Worm (Caenorhabditis elegans) whole organism, L1 larva: ENCODE measurements around the gene tir-1.

Source experiments
- C04F5.9 ChIP-seq: sonication (generic microtip); optimal IDR thresholded peaks from 2 replicates; lab custom pipeline; 2016; ENCODE audit warnings: missing genetic modification characterization, missing compliant biosample characterization
- C16A3.4 ChIP-seq: fragments of 150-350 bp; optimal IDR thresholded peaks from 2 replicates; lab custom pipeline; 2014; ENCODE audit warnings: missing biosample characterization, missing genetic modification characterization
- C34B4.2 ChIP-seq: sonication (generic microtip); optimal IDR thresholded peaks from 2 replicates; lab custom pipeline; 2017; ENCODE audit warnings: mild to moderate bottlenecking, missing genetic modification characterization, missing compliant biosample characterization
- F16B12.6 ChIP-seq: fragments of 150-350 bp; optimal IDR thresholded peaks from 2 replicates; lab custom pipeline; 2014; ENCODE audit warnings: missing biosample characterization, missing genetic modification characterization
- Y116A8C.19 ChIP-seq: sonication (generic microtip); optimal IDR thresholded peaks from 2 replicates; lab custom pipeline; 2016; ENCODE audit warnings: missing compliant biosample characterization, missing genetic modification characterization, borderline replicate concordance
- aha-1 ChIP-seq: fragments of 150-350 bp; optimal IDR thresholded peaks from 2 replicates; lab custom pipeline; 2014; ENCODE audit warnings: missing biosample characterization, missing genetic modification characterization
- alr-1 ChIP-seq: fragments of 200-800 bp; sonication (Bioruptor generic); optimal IDR thresholded peaks from 2 replicates; lab custom pipeline; 2018; ENCODE audit warnings: borderline replicate concordance, mild to moderate bottlenecking, missing genetic modification characterization, missing compliant biosample characterization
- aly-2 ChIP-seq: fragments of 150-350 bp; optimal IDR thresholded peaks from 2 replicates; lab custom pipeline; 2014; ENCODE audit warnings: missing biosample characterization, missing genetic modification characterization
- ceh-82 ChIP-seq, 3 experiments: fragments of 150-350 bp in 1 of 3; sonication (generic microtip) in 2 of 3; optimal IDR thresholded peaks; 2 replicates each; lab custom pipeline; 2014 to 2017; ENCODE audit warnings: missing biosample characterization in 3 of 3, missing genetic modification characterization in 3 of 3
- ceh-90 ChIP-seq: sonication (generic microtip); optimal IDR thresholded peaks from 2 replicates; lab custom pipeline; 2016; ENCODE audit warnings: missing genetic modification characterization, missing compliant biosample characterization
- ces-1 ChIP-seq: fragments of 150-350 bp; optimal IDR thresholded peaks from 2 replicates; lab custom pipeline; 2014; ENCODE audit warnings: missing biosample characterization, missing genetic modification reagents, missing genetic modification characterization
- dpl-1 ChIP-seq, 3 experiments: fragments of 150-350 bp in 2 of 3; sonication (generic microtip) in 1 of 3; optimal IDR thresholded peaks; 2 replicates each; lab custom pipeline; 2014 to 2017; ENCODE audit warnings: missing biosample characterization in 3 of 3, missing genetic modification characterization in 3 of 3, missing genetic modification reagents in 3 of 3
- dsc-1 ChIP-seq: sonication (generic microtip); optimal IDR thresholded peaks from 2 replicates; lab custom pipeline; 2016; ENCODE audit warnings: mild to moderate bottlenecking, missing genetic modification characterization, missing compliant biosample characterization
- egl-13 ChIP-seq: sonication (generic microtip); optimal IDR thresholded peaks from 2 replicates; lab custom pipeline; 2016; ENCODE audit warnings: missing genotype, missing genetic modification reagents, missing genetic modification characterization, missing compliant biosample characterization
- egl-27 ChIP-seq, 2 experiments: fragments of 150-350 bp in 1 of 2; sonication (generic microtip); optimal IDR thresholded peaks; 3 replicates each; lab custom pipeline; 2017 to 2018; ENCODE audit warnings: missing biosample characterization in 2 of 2, missing genetic modification characterization in 2 of 2, missing genetic modification reagents in 2 of 2
- elt-2 ChIP-seq: sonication (generic microtip); optimal IDR thresholded peaks from 2 replicates; lab custom pipeline; 2016; ENCODE audit warnings: missing genetic modification characterization, mild to moderate bottlenecking, inconsistent platforms, missing compliant biosample characterization, missing genetic modification reagents
- fkh-10 ChIP-seq: sonication (generic microtip); optimal IDR thresholded peaks from 2 replicates; lab custom pipeline; 2017; ENCODE audit warnings: missing biosample characterization, missing genetic modification reagents, missing genetic modification characterization
- fkh-8 ChIP-seq: sonication (generic microtip); optimal IDR thresholded peaks from 2 replicates; lab custom pipeline; 2016; ENCODE audit warnings: mild to moderate bottlenecking, missing genetic modification characterization, missing compliant biosample characterization
- grh-1 ChIP-seq: fragments of 200-800 bp; sonication (Bioruptor generic); IDR thresholded peaks from 2 replicates; pipeline ENCODE4 v1.3.6; 2022; ENCODE audit warnings: missing genetic modification reagents, missing genetic modification characterization, missing compliant biosample characterization
- hlh-4 ChIP-seq: sonication (generic microtip); optimal IDR thresholded peaks from 2 replicates; lab custom pipeline; 2016; ENCODE audit warnings: mild to moderate bottlenecking, missing genetic modification characterization, missing compliant biosample characterization
- irx-1 ChIP-seq: sonication (generic microtip); optimal IDR thresholded peaks from 2 replicates; lab custom pipeline; 2016; ENCODE audit warnings: missing genetic modification characterization, missing compliant biosample characterization
- isw-1 ChIP-seq: fragments of 200-800 bp; sonication (Bioruptor generic); IDR thresholded peaks from 2 replicates; pipeline ENCODE4 v1.3.6; 2022; ENCODE audit warnings: missing genetic modification characterization, missing compliant biosample characterization
- jun-1 ChIP-seq: fragments of 150-350 bp; optimal IDR thresholded peaks from 2 replicates; lab custom pipeline; 2014; ENCODE audit warnings: missing biosample characterization, missing genetic modification reagents, missing genetic modification characterization
- lin-14 ChIP-seq: fragments of 200-800 bp; sonication (Bioruptor generic); optimal IDR thresholded peaks from 2 replicates; lab custom pipeline; 2018; ENCODE audit warnings: mild to moderate bottlenecking, missing genetic modification characterization, moderate library complexity, missing compliant biosample characterization
- lin-35 ChIP-seq, 2 experiments: fragments of 150-350 bp; optimal IDR thresholded peaks; 2 replicates each; lab custom pipeline; 2014; ENCODE audit warnings: missing biosample characterization in 2 of 2, missing genetic modification characterization in 2 of 2, missing genetic modification reagents in 2 of 2
- lin-39 ChIP-seq: fragments of 150-350 bp; optimal IDR thresholded peaks from 2 replicates; lab custom pipeline; 2014; ENCODE audit warnings: missing biosample characterization, missing genetic modification reagents, missing genetic modification characterization
- lsy-2 ChIP-seq, 2 experiments: fragments of 150-350 bp; optimal IDR thresholded peaks; 2 replicates each; lab custom pipeline; 2014; ENCODE audit warnings: missing biosample characterization in 2 of 2, missing genetic modification characterization in 2 of 2
- mab-9 ChIP-seq: fragments of 200-800 bp; sonication (Bioruptor generic); IDR thresholded peaks from 2 replicates; pipeline ENCODE4 v1.3.6; 2022; ENCODE audit warnings: missing genetic modification reagents, missing genetic modification characterization, missing compliant biosample characterization
- mef-2 ChIP-seq: fragments of 150-350 bp; optimal IDR thresholded peaks from 2 replicates; lab custom pipeline; 2014; ENCODE audit warnings: missing biosample characterization, missing genetic modification characterization
- mep-1 ChIP-seq: fragments of 150-350 bp; optimal IDR thresholded peaks from 2 replicates; lab custom pipeline; 2014; ENCODE audit warnings: missing biosample characterization, missing genetic modification characterization
- nhr-11 ChIP-seq: fragments of 150-350 bp; optimal IDR thresholded peaks from 2 replicates; lab custom pipeline; 2014; ENCODE audit warnings: missing biosample characterization, missing genetic modification characterization
- nhr-12 ChIP-seq: sonication (generic microtip); optimal IDR thresholded peaks from 2 replicates; lab custom pipeline; 2017; ENCODE audit warnings: missing biosample characterization, missing genetic modification characterization
- nhr-28 ChIP-seq: fragments of 150-350 bp; optimal IDR thresholded peaks from 2 replicates; lab custom pipeline; 2014; ENCODE audit warnings: missing biosample characterization, missing genetic modification characterization
- nhr-47 ChIP-seq: sonication (generic microtip); optimal IDR thresholded peaks from 2 replicates; lab custom pipeline; 2016; ENCODE audit warnings: mild to moderate bottlenecking, missing genetic modification characterization, moderate library complexity, missing compliant biosample characterization
- nhr-84 ChIP-seq: sonication (generic microtip); optimal IDR thresholded peaks from 2 replicates; lab custom pipeline; 2017; ENCODE audit warnings: missing biosample characterization, missing genetic modification characterization
- nhr-85 ChIP-seq: sonication (generic microtip); peaks from one replicate; lab custom pipeline; 2016; ENCODE audit warnings: missing genetic modification characterization, inconsistent platforms, missing compliant biosample characterization
- nhr-90 ChIP-seq: sonication (generic microtip); optimal IDR thresholded peaks from 2 replicates; lab custom pipeline; 2016; ENCODE audit warnings: mild to moderate bottlenecking, missing genetic modification characterization, missing compliant biosample characterization; ENCODE audit not compliant: poor library complexity
- pag-3 ChIP-seq: sonication (generic microtip); optimal IDR thresholded peaks from 2 replicates; lab custom pipeline; 2017; ENCODE audit warnings: missing genetic modification characterization, mild to moderate bottlenecking, missing compliant biosample characterization, antibody characterized with exemption, borderline replicate concordance; ENCODE audit not compliant: insufficient read depth
- pax-3 ChIP-seq: fragments of 200-800 bp; sonication (Bioruptor generic); optimal IDR thresholded peaks from 2 replicates; lab custom pipeline; 2018; ENCODE audit warnings: mild to moderate bottlenecking, missing genetic modification characterization, moderate library complexity, missing compliant biosample characterization
- pqm-1 ChIP-seq: sonication (generic microtip); optimal IDR thresholded peaks from 3 replicates; lab custom pipeline; 2017; ENCODE audit warnings: missing biosample characterization, missing genetic modification characterization
- rnt-1 ChIP-seq: sonication (generic microtip); optimal IDR thresholded peaks from 2 replicates; lab custom pipeline; 2016; ENCODE audit warnings: mild to moderate bottlenecking, missing genetic modification characterization, moderate library complexity, missing compliant biosample characterization
- sox-4 ChIP-seq: sonication (generic microtip); optimal IDR thresholded peaks from 2 replicates; lab custom pipeline; 2016; ENCODE audit warnings: missing genetic modification characterization, missing compliant biosample characterization
- sptf-1 ChIP-seq: fragments of 150-350 bp; optimal IDR thresholded peaks from 2 replicates; lab custom pipeline; 2014; ENCODE audit warnings: missing biosample characterization, missing genetic modification characterization
- sup-37 ChIP-seq: fragments of 200-800 bp; sonication (Bioruptor generic); optimal IDR thresholded peaks from 2 replicates; lab custom pipeline; 2018; ENCODE audit warnings: mild to moderate bottlenecking, missing genetic modification characterization, missing compliant biosample characterization
- tbx-2 ChIP-seq: sonication (generic microtip); optimal IDR thresholded peaks from 2 replicates; lab custom pipeline; 2016; ENCODE audit warnings: missing genetic modification characterization, missing compliant biosample characterization
- tlp-1 ChIP-seq: fragments of 150-350 bp; optimal IDR thresholded peaks from 2 replicates; lab custom pipeline; 2014; ENCODE audit warnings: missing biosample characterization, missing genetic modification characterization
- unc-130 ChIP-seq: fragments of 150-350 bp; optimal IDR thresholded peaks from 2 replicates; lab custom pipeline; 2017; ENCODE audit warnings: missing biosample characterization, missing genetic modification characterization, inconsistent platforms
- unc-98 ChIP-seq: fragments of 200-800 bp; sonication (Bioruptor generic); IDR thresholded peaks from 2 replicates; pipeline ENCODE4 v1.3.6; 2022; ENCODE audit warnings: missing genetic modification characterization, missing compliant biosample characterization
- zag-1 ChIP-seq: fragments of 150-350 bp; optimal IDR thresholded peaks from 2 replicates; lab custom pipeline; 2014; ENCODE audit warnings: missing biosample characterization, missing genetic modification characterization
- ztf-11 ChIP-seq, 2 experiments: sonication (generic microtip); optimal IDR thresholded peaks; 2 replicates each; lab custom pipeline; 2016 to 2017; ENCODE audit warnings: missing genetic modification characterization in 2 of 2, missing biosample characterization in 1 of 2, missing compliant biosample characterization in 1 of 2

The tir-1 gene

ce11 chrIII:3820134-3820533, 81.3 kb downstream of the tir-1 start (continued):
- TF ChIP-seq nhr-47: peak; percentile 69
- TF ChIP-seq tlp-1 (tag; lab: Kevin White, UChicago): no peak
- no peak for TF ChIP-seq Y116A8C.19 (tag; lab: Kevin White, UChicago)
- no peak for TF ChIP-seq nhr-28 (tag; lab: Kevin White, UChicago)
- peak; percentile 92 for TF ChIP-seq lin-14 (GFP tag; lab: Kevin White, UChicago)
- TF ChIP-seq unc-130 (tag; lab: Kevin White, UChicago): no peak
- peak; percentile 41 to 66 (median 42) for TF ChIP-seq dpl-1 (GFP tag; optimal IDR thresholded peaks at IDR 0.05; lab: Kevin White, UChicago)
- TF ChIP-seq unc-98 (GFP tag; lab: Robert Waterston, UW): no peak
- TF ChIP-seq ces-1 (GFP tag; lab: Kevin White, UChicago): no peak
- TF ChIP-seq C34B4.2 (tag; lab: Kevin White, UChicago): no peak
- TF ChIP-seq rnt-1 (tag; lab: Kevin White, UChicago): peak; percentile 86
- no peak for TF ChIP-seq irx-1 (tag; lab: Kevin White, UChicago)
- TF ChIP-seq pqm-1 (tag; lab: Kevin White, UChicago): no peak
- TF ChIP-seq tbx-2: peak; percentile 62
- no peak for TF ChIP-seq alr-1 (tag; lab: Kevin White, UChicago)
- TF ChIP-seq egl-27 (tag; optimal IDR thresholded peaks at IDR 0.05; lab: Kevin White, UChicago): no peak
- no peak for TF ChIP-seq pax-3 (tag; lab: Kevin White, UChicago)
- TF ChIP-seq aha-1 (tag; lab: Kevin White, UChicago): no peak
- TF ChIP-seq pag-3 (tag; lab: Kevin White, UChicago): no peak
- TF ChIP-seq F16B12.6 (tag; lab: Kevin White, UChicago): peak; percentile 43
- TF ChIP-seq ceh-90 (tag; lab: Kevin White, UChicago): no peak
- TF ChIP-seq ztf-11 (tag; optimal IDR thresholded peaks at IDR 0.05; lab: Kevin White, UChicago): peak in 1 of 2 experiments; percentile 36
- TF ChIP-seq mab-9 (GFP tag; lab: Robert Waterston, UW): 0 out of 2 replicates have a peak, but pooled peaks have one; percentile 9
- TF ChIP-seq lin-35 (GFP tag; optimal IDR thresholded peaks at IDR 0.05; lab: Kevin White, UChicago): peak; percentile 44 to 78
- TF ChIP-seq sox-4 (tag; lab: Kevin White, UChicago): no peak
- no peak for TF ChIP-seq mef-2 (tag; lab: Kevin White, UChicago)
- TF ChIP-seq sptf-1 (tag; lab: Kevin White, UChicago): no peak
- peak; percentile 62 for TF ChIP-seq fkh-8 (tag; lab: Kevin White, UChicago)
- no peak for TF ChIP-seq hlh-4 (tag; lab: Kevin White, UChicago)
- peak; percentile 42 for TF ChIP-seq sup-37 (GFP tag; lab: Kevin White, UChicago)
- peak; percentile 77 for TF ChIP-seq nhr-85 (tag; lab: Kevin White, UChicago)
- peak; percentile 25 for TF ChIP-seq jun-1
- no peak for TF ChIP-seq nhr-12
- TF ChIP-seq lin-39: no peak
- no peak for TF ChIP-seq nhr-11 (tag; lab: Kevin White, UChicago)
- peak; percentile 27 for TF ChIP-seq aly-2 (tag; lab: Kevin White, UChicago)
- TF ChIP-seq isw-1 (GFP tag; lab: Robert Waterston, UW): peak; percentile 42; the same call in 1 of the 2 replicates
- TF ChIP-seq elt-2 (tag; lab: Kevin White, UChicago): no peak
- TF ChIP-seq nhr-90: peak; percentile 34
- TF ChIP-seq zag-1 (tag; lab: Kevin White, UChicago): no peak
- TF ChIP-seq C04F5.9 (tag; lab: Kevin White, UChicago): no peak
- TF ChIP-seq mep-1: peak; percentile 83
- TF ChIP-seq egl-13 (tag; lab: Kevin White, UChicago): no peak
- peak; percentile 65 to 83 for TF ChIP-seq lsy-2 (tag; optimal IDR thresholded peaks at IDR 0.05; lab: Kevin White, UChicago)
- no peak for TF ChIP-seq fkh-10 (GFP tag; lab: Kevin White, UChicago)
- no peak for TF ChIP-seq nhr-84
- peak; percentile 28 to 69 (median 35) for TF ChIP-seq ceh-82 (tag; optimal IDR thresholded peaks at IDR 0.05; lab: Kevin White, UChicago)
- TF ChIP-seq C16A3.4 (tag; lab: Kevin White, UChicago): peak; percentile 48
- TF ChIP-seq grh-1 (GFP tag; lab: Robert Waterston, UW): no peak
- peak; percentile 20 for TF ChIP-seq dsc-1 (tag; lab: Kevin White, UChicago)
- TF ChIP-seq, all 84 proteins: peak for 36
